Worm (Caenorhabditis elegans) whole organism, L1 larva: Measurements from ENCODE around the gene F56C9.10.

ENCODE experiments used
- C16A3.4 ChIP-seq: fragments of 150-350 bp; optimal IDR thresholded peaks from 2 replicates; lab custom pipeline; 2014; ENCODE audit warnings: missing biosample characterization, missing genetic modification characterization
- blmp-1 ChIP-seq: fragments of 150-350 bp; optimal IDR thresholded peaks from 2 replicates; lab custom pipeline; 2014; ENCODE audit warnings: missing biosample characterization, missing genetic modification characterization
- efl-3 ChIP-seq: fragments of 200-800 bp; sonication (Bioruptor generic); optimal IDR thresholded peaks from 2 replicates; lab custom pipeline; 2018; ENCODE audit warnings: mild to moderate bottlenecking, missing genetic modification characterization, missing compliant biosample characterization
- grh-1 ChIP-seq: fragments of 200-800 bp; sonication (Bioruptor generic); IDR thresholded peaks from 2 replicates; pipeline ENCODE4 v1.3.6; 2022; ENCODE audit warnings: missing genetic modification reagents, missing genetic modification characterization, missing compliant biosample characterization
- lin-14 ChIP-seq: fragments of 200-800 bp; sonication (Bioruptor generic); optimal IDR thresholded peaks from 2 replicates; lab custom pipeline; 2018; ENCODE audit warnings: mild to moderate bottlenecking, missing genetic modification characterization, moderate library complexity, missing compliant biosample characterization
- mab-9 ChIP-seq: fragments of 200-800 bp; sonication (Bioruptor generic); IDR thresholded peaks from 2 replicates; pipeline ENCODE4 v1.3.6; 2022; ENCODE audit warnings: missing genetic modification reagents, missing genetic modification characterization, missing compliant biosample characterization
- nhr-11 ChIP-seq: fragments of 150-350 bp; optimal IDR thresholded peaks from 2 replicates; lab custom pipeline; 2014; ENCODE audit warnings: missing biosample characterization, missing genetic modification characterization
- nhr-19 ChIP-seq: fragments of 200-800 bp; sonication (Bioruptor generic); conservative IDR thresholded peaks from 2 replicates; pipeline ENCODE4 v1.3.6; 2022; ENCODE audit warnings: missing genetic modification characterization, missing compliant biosample characterization
- nhr-20 ChIP-seq: sonication (generic microtip); optimal IDR thresholded peaks from 2 replicates; lab custom pipeline; 2016; ENCODE audit warnings: mild to moderate bottlenecking, missing genetic modification characterization, missing compliant biosample characterization
- nhr-85 ChIP-seq: sonication (generic microtip); peaks from one replicate; lab custom pipeline; 2016; ENCODE audit warnings: missing genetic modification characterization, inconsistent platforms, missing compliant biosample characterization
- pqm-1 ChIP-seq: sonication (generic microtip); optimal IDR thresholded peaks from 3 replicates; lab custom pipeline; 2017; ENCODE audit warnings: missing biosample characterization, missing genetic modification characterization
- tbx-2 ChIP-seq: sonication (generic microtip); optimal IDR thresholded peaks from 2 replicates; lab custom pipeline; 2016; ENCODE audit warnings: missing genetic modification characterization, missing compliant biosample characterization

DNA sequence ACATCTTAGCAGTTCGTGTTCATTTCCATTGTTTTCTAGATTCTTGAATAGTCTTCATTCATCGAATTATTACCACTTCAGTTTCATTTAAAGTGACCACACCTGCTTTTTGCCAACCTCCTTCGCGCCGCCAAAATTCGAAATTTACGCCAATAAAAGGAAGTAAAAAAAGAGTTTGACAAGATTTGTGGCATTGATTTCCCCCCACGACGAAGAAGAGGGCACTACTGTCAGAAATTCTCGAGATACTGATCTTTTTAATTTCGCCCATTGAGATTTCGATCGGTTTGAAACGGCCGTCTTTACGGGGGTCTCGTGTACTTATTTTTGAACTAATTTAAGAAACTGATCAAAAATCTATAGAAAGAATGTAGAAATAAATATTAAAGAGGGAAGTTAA is 33.4 kb downstream of the F56C9.10 start:
- no peak for TF ChIP-seq pqm-1 (tag; lab: Kevin White, UChicago)
- TF ChIP-seq grh-1 (GFP tag; lab: Robert Waterston, UW) = no peak
- TF ChIP-seq nhr-11 (tag; lab: Kevin White, UChicago) = no peak
- TF ChIP-seq nhr-20 = peak; percentile 11
- TF ChIP-seq C16A3.4 (tag; lab: Kevin White, UChicago) = no peak
- TF ChIP-seq lin-14 (GFP tag; lab: Kevin White, UChicago) = peak; percentile 55
- peak; percentile 55 for TF ChIP-seq blmp-1
- no peak for TF ChIP-seq tbx-2 (tag; lab: Kevin White, UChicago)
- TF ChIP-seq mab-9 (GFP tag; lab: Robert Waterston, UW) = no peak
- no peak for TF ChIP-seq efl-3 (GFP tag; lab: Kevin White, UChicago)
- no peak for TF ChIP-seq nhr-19 (GFP tag; lab: Robert Waterston, UW)
- peak; percentile 86 for TF ChIP-seq nhr-85 (tag; lab: Kevin White, UChicago)
